Fruit fly (Drosophila melanogaster): ENCODE results near the gene CG31220.

- TF ChIP-seq Myc (optimal IDR thresholded peaks at IDR 0.05) = no peak
- no peak for TF ChIP-seq ttk (optimal IDR thresholded peaks at IDR 0.05)
- no peak for TF ChIP-seq h (optimal IDR thresholded peaks at IDR 0.05)
- TF ChIP-seq psq (optimal IDR thresholded peaks at IDR 0.05) = no peak
These were observed 38.4 kb upstream of the CG31220 start, which contains the start of gene CG17752 for dm6 chr3R:19609925-19610324.
